Worm (Caenorhabditis elegans) whole organism, L1 larva: Measurements from ENCODE around the gene F20D12.12.
A peak's percentile ranks its signal among the peaks of the same experiment; 100 is the strongest.

Experiments
- C16A3.4 ChIP-seq: fragments of 150-350 bp; optimal IDR thresholded peaks from 2 replicates; lab custom pipeline; 2014; ENCODE audit warnings: missing biosample characterization, missing genetic modification characterization
- C34B4.2 ChIP-seq: sonication (generic microtip); optimal IDR thresholded peaks from 2 replicates; lab custom pipeline; 2017; ENCODE audit warnings: mild to moderate bottlenecking, missing genetic modification characterization, missing compliant biosample characterization
- F16B12.6 ChIP-seq: fragments of 150-350 bp; optimal IDR thresholded peaks from 2 replicates; lab custom pipeline; 2014; ENCODE audit warnings: missing biosample characterization, missing genetic modification characterization
- Y116A8C.19 ChIP-seq: sonication (generic microtip); optimal IDR thresholded peaks from 2 replicates; lab custom pipeline; 2016; ENCODE audit warnings: missing compliant biosample characterization, missing genetic modification characterization, borderline replicate concordance
- aly-2 ChIP-seq: fragments of 150-350 bp; optimal IDR thresholded peaks from 2 replicates; lab custom pipeline; 2014; ENCODE audit warnings: missing biosample characterization, missing genetic modification characterization
- ama-1 ChIP-seq: fragments of 150-350 bp; optimal IDR thresholded peaks from 2 replicates; lab custom pipeline; 2014
- blmp-1 ChIP-seq: fragments of 150-350 bp; optimal IDR thresholded peaks from 2 replicates; lab custom pipeline; 2014; ENCODE audit warnings: missing biosample characterization, missing genetic modification characterization
- ceh-63 ChIP-seq: fragments of 200-800 bp; sonication (Bioruptor generic); optimal IDR thresholded peaks from 2 replicates; lab custom pipeline; 2018; ENCODE audit warnings: mild to moderate bottlenecking, missing genetic modification characterization, missing compliant biosample characterization
- ceh-82 ChIP-seq, 3 experiments: fragments of 150-350 bp in 1 of 3; sonication (generic microtip) in 2 of 3; optimal IDR thresholded peaks; 2 replicates each; lab custom pipeline; 2014 to 2017; ENCODE audit warnings: missing biosample characterization in 3 of 3, missing genetic modification characterization in 3 of 3
- efl-3 ChIP-seq: fragments of 200-800 bp; sonication (Bioruptor generic); optimal IDR thresholded peaks from 2 replicates; lab custom pipeline; 2018; ENCODE audit warnings: mild to moderate bottlenecking, missing genetic modification characterization, missing compliant biosample characterization
- egl-13 ChIP-seq: sonication (generic microtip); optimal IDR thresholded peaks from 2 replicates; lab custom pipeline; 2016; ENCODE audit warnings: missing genotype, missing genetic modification reagents, missing genetic modification characterization, missing compliant biosample characterization
- elt-3 ChIP-seq, 6 experiments: fragments of 150-350 bp in 1 of 6; sonication (generic microtip); optimal IDR thresholded peaks; 2 replicates each; lab custom pipeline; 2017 to 2018; ENCODE audit warnings: missing biosample characterization in 6 of 6, missing genetic modification characterization in 6 of 6, inconsistent platforms in 1 of 6
- fkh-10 ChIP-seq: sonication (generic microtip); optimal IDR thresholded peaks from 2 replicates; lab custom pipeline; 2017; ENCODE audit warnings: missing biosample characterization, missing genetic modification reagents, missing genetic modification characterization
- fkh-4 ChIP-seq: sonication (generic microtip); optimal IDR thresholded peaks from 2 replicates; lab custom pipeline; 2016; ENCODE audit warnings: missing compliant biosample characterization, missing genetic modification characterization, borderline replicate concordance
- fkh-8 ChIP-seq: sonication (generic microtip); optimal IDR thresholded peaks from 2 replicates; lab custom pipeline; 2016; ENCODE audit warnings: mild to moderate bottlenecking, missing genetic modification characterization, missing compliant biosample characterization
- fos-1 ChIP-seq: fragments of 150-350 bp; optimal IDR thresholded peaks from 2 replicates; lab custom pipeline; 2014; ENCODE audit warnings: missing biosample characterization, missing genetic modification characterization
- grh-1 ChIP-seq: fragments of 200-800 bp; sonication (Bioruptor generic); IDR thresholded peaks from 2 replicates; pipeline ENCODE4 v1.3.6; 2022; ENCODE audit warnings: missing genetic modification reagents, missing genetic modification characterization, missing compliant biosample characterization
- hpl-2 ChIP-seq: fragments of 150-350 bp; optimal IDR thresholded peaks from 2 replicates; lab custom pipeline; 2014; ENCODE audit warnings: missing biosample characterization, missing genetic modification reagents, missing genetic modification characterization
- irx-1 ChIP-seq: sonication (generic microtip); optimal IDR thresholded peaks from 2 replicates; lab custom pipeline; 2016; ENCODE audit warnings: missing genetic modification characterization, missing compliant biosample characterization
- isw-1 ChIP-seq: fragments of 200-800 bp; sonication (Bioruptor generic); IDR thresholded peaks from 2 replicates; pipeline ENCODE4 v1.3.6; 2022; ENCODE audit warnings: missing genetic modification characterization, missing compliant biosample characterization
- lin-13 ChIP-seq: fragments of 150-350 bp; optimal IDR thresholded peaks from 2 replicates; lab custom pipeline; 2014; ENCODE audit warnings: missing biosample characterization, missing genetic modification reagents, missing genetic modification characterization
- lin-15B ChIP-seq: fragments of 150-350 bp; sonication (generic microtip); optimal IDR thresholded peaks from 3 replicates; lab custom pipeline; 2014; ENCODE audit warnings: missing biosample characterization, missing genetic modification characterization
- lin-35 ChIP-seq, 2 experiments: fragments of 150-350 bp; optimal IDR thresholded peaks; 2 replicates each; lab custom pipeline; 2014; ENCODE audit warnings: missing biosample characterization in 2 of 2, missing genetic modification characterization in 2 of 2, missing genetic modification reagents in 2 of 2
- lin-39 ChIP-seq: fragments of 150-350 bp; optimal IDR thresholded peaks from 2 replicates; lab custom pipeline; 2014; ENCODE audit warnings: missing biosample characterization, missing genetic modification reagents, missing genetic modification characterization
- mdl-1 ChIP-seq, 2 experiments: fragments of 150-350 bp; optimal IDR thresholded peaks; 2 replicates each; lab custom pipeline; 2014 to 2017; ENCODE audit warnings: missing biosample characterization in 2 of 2, missing genetic modification characterization in 2 of 2, inconsistent platforms in 1 of 2
- mep-1 ChIP-seq: fragments of 150-350 bp; optimal IDR thresholded peaks from 2 replicates; lab custom pipeline; 2014; ENCODE audit warnings: missing biosample characterization, missing genetic modification characterization
- nhr-11 ChIP-seq: fragments of 150-350 bp; optimal IDR thresholded peaks from 2 replicates; lab custom pipeline; 2014; ENCODE audit warnings: missing biosample characterization, missing genetic modification characterization
- nhr-12 ChIP-seq: sonication (generic microtip); optimal IDR thresholded peaks from 2 replicates; lab custom pipeline; 2017; ENCODE audit warnings: missing biosample characterization, missing genetic modification characterization
- nhr-20 ChIP-seq: sonication (generic microtip); optimal IDR thresholded peaks from 2 replicates; lab custom pipeline; 2016; ENCODE audit warnings: mild to moderate bottlenecking, missing genetic modification characterization, missing compliant biosample characterization
- nhr-28 ChIP-seq: fragments of 150-350 bp; optimal IDR thresholded peaks from 2 replicates; lab custom pipeline; 2014; ENCODE audit warnings: missing biosample characterization, missing genetic modification characterization
- nhr-47 ChIP-seq: sonication (generic microtip); optimal IDR thresholded peaks from 2 replicates; lab custom pipeline; 2016; ENCODE audit warnings: mild to moderate bottlenecking, missing genetic modification characterization, moderate library complexity, missing compliant biosample characterization
- nhr-76 ChIP-seq: sonication (generic microtip); optimal IDR thresholded peaks from 2 replicates; lab custom pipeline; 2017; ENCODE audit warnings: missing biosample characterization, missing genetic modification characterization
- nhr-84 ChIP-seq: sonication (generic microtip); optimal IDR thresholded peaks from 2 replicates; lab custom pipeline; 2017; ENCODE audit warnings: missing biosample characterization, missing genetic modification characterization
- nhr-85 ChIP-seq: sonication (generic microtip); peaks from one replicate; lab custom pipeline; 2016; ENCODE audit warnings: missing genetic modification characterization, inconsistent platforms, missing compliant biosample characterization
- nhr-90 ChIP-seq: sonication (generic microtip); optimal IDR thresholded peaks from 2 replicates; lab custom pipeline; 2016; ENCODE audit warnings: mild to moderate bottlenecking, missing genetic modification characterization, missing compliant biosample characterization; ENCODE audit not compliant: poor library complexity
- pax-3 ChIP-seq: fragments of 200-800 bp; sonication (Bioruptor generic); optimal IDR thresholded peaks from 2 replicates; lab custom pipeline; 2018; ENCODE audit warnings: mild to moderate bottlenecking, missing genetic modification characterization, moderate library complexity, missing compliant biosample characterization
- skn-1 ChIP-seq: fragments of 150-350 bp; optimal IDR thresholded peaks from 2 replicates; lab custom pipeline; 2014; ENCODE audit warnings: missing biosample characterization, missing genetic modification characterization
- snu-23 ChIP-seq: sonication (generic microtip); optimal IDR thresholded peaks from 2 replicates; lab custom pipeline; 2016; ENCODE audit warnings: missing genetic modification characterization, missing compliant biosample characterization
- sox-4 ChIP-seq: sonication (generic microtip); optimal IDR thresholded peaks from 2 replicates; lab custom pipeline; 2016; ENCODE audit warnings: missing genetic modification characterization, missing compliant biosample characterization
- sup-37 ChIP-seq: fragments of 200-800 bp; sonication (Bioruptor generic); optimal IDR thresholded peaks from 2 replicates; lab custom pipeline; 2018; ENCODE audit warnings: mild to moderate bottlenecking, missing genetic modification characterization, missing compliant biosample characterization
- swsn-7 ChIP-seq: sonication (generic microtip); optimal IDR thresholded peaks from 2 replicates; lab custom pipeline; 2016; ENCODE audit warnings: missing genetic modification characterization, missing compliant biosample characterization
- tbx-2 ChIP-seq: sonication (generic microtip); optimal IDR thresholded peaks from 2 replicates; lab custom pipeline; 2016; ENCODE audit warnings: missing genetic modification characterization, missing compliant biosample characterization
- tlp-1 ChIP-seq: fragments of 150-350 bp; optimal IDR thresholded peaks from 2 replicates; lab custom pipeline; 2014; ENCODE audit warnings: missing biosample characterization, missing genetic modification characterization
- unc-130 ChIP-seq: fragments of 150-350 bp; optimal IDR thresholded peaks from 2 replicates; lab custom pipeline; 2017; ENCODE audit warnings: missing biosample characterization, missing genetic modification characterization, inconsistent platforms
- unc-86 ChIP-seq: sonication (generic microtip); optimal IDR thresholded peaks from 2 replicates; lab custom pipeline; 2016; ENCODE audit warnings: missing genetic modification characterization, missing compliant biosample characterization
- zip-4 ChIP-seq: fragments of 200-800 bp; sonication (Bioruptor generic); optimal IDR thresholded peaks from 2 replicates; lab custom pipeline; 2018; ENCODE audit warnings: mild to moderate bottlenecking, missing genetic modification characterization, moderate library complexity, missing compliant biosample characterization
- ztf-11 ChIP-seq, 2 experiments: sonication (generic microtip); optimal IDR thresholded peaks; 2 replicates each; lab custom pipeline; 2016 to 2017; ENCODE audit warnings: missing genetic modification characterization in 2 of 2, missing biosample characterization in 1 of 2, missing compliant biosample characterization in 1 of 2
- ztf-4 ChIP-seq: fragments of 150-350 bp; optimal IDR thresholded peaks from 2 replicates; lab custom pipeline; 2014; ENCODE audit warnings: missing biosample characterization, missing genetic modification characterization

Gene F20D12.12

ce11 chrIV:7902221-7902904 is 44.9 kb upstream of the F20D12.12 start, which contains the start of gene arp-11 (continued):
- peak; percentile 74 for TF ChIP-seq fkh-8 (tag; lab: Kevin White, UChicago)
- TF ChIP-seq ztf-11 (tag; optimal IDR thresholded peaks at IDR 0.05; lab: Kevin White, UChicago) = no peak
- peak; percentile 4 to 68 (median 17) for TF ChIP-seq ceh-82 (tag; optimal IDR thresholded peaks at IDR 0.05; lab: Kevin White, UChicago)
- TF ChIP-seq nhr-90 (tag; lab: Kevin White, UChicago) = peak; percentile 75
- peak; percentile 42 for TF ChIP-seq lin-13 (GFP tag; lab: Kevin White, UChicago)
- peak; percentile 89 for TF ChIP-seq C16A3.4 (tag; lab: Kevin White, UChicago)
- peak; percentile 22 for TF ChIP-seq nhr-85 (tag; lab: Kevin White, UChicago)
- TF ChIP-seq efl-3 (GFP tag; lab: Kevin White, UChicago) = no peak
- no peak for TF ChIP-seq nhr-11
- peak; percentile 67 for TF ChIP-seq blmp-1 (tag; lab: Kevin White, UChicago)
- TF ChIP-seq zip-4 (GFP tag; lab: Kevin White, UChicago) = no peak
- TF ChIP-seq mdl-1 (tag; optimal IDR thresholded peaks at IDR 0.05; lab: Kevin White, UChicago) = peak in 1 of 2 experiments; percentile 71
- peak; percentile 50 for TF ChIP-seq ztf-4 (tag; lab: Kevin White, UChicago)
- TF ChIP-seq fos-1 (tag; lab: Kevin White, UChicago) = peak; percentile 21
- peak; percentile 77 for TF ChIP-seq unc-130 (tag; lab: Kevin White, UChicago)
- TF ChIP-seq snu-23 (GFP tag; lab: Kevin White, UChicago) = peak; percentile 87
- peak; percentile 5 for TF ChIP-seq lin-15B (tag; lab: Kevin White, UChicago)
- TF ChIP-seq F16B12.6 (tag; lab: Kevin White, UChicago) = peak; percentile 94
- peak; percentile 72 for TF ChIP-seq swsn-7
- peak; percentile 64 for TF ChIP-seq tbx-2 (tag; lab: Kevin White, UChicago)
- peak; percentile 18 for TF ChIP-seq ama-1 (lab: Kevin White, UChicago)

- TF ChIP-seq mep-1 (tag; lab: Kevin White, UChicago) = peak; percentile 38
- TF ChIP-seq efl-3 (GFP tag; lab: Kevin White, UChicago) = no peak
- no peak for TF ChIP-seq unc-86 (tag; lab: Kevin White, UChicago)
- TF ChIP-seq ceh-63 (GFP tag; lab: Kevin White, UChicago) = no peak
- no peak for TF ChIP-seq nhr-47 (tag; lab: Kevin White, UChicago)
- no peak for TF ChIP-seq irx-1
- TF ChIP-seq zip-4 (GFP tag; lab: Kevin White, UChicago) = no peak
- TF ChIP-seq snu-23 (GFP tag; lab: Kevin White, UChicago) = peak; percentile 47
- TF ChIP-seq aly-2 (tag; lab: Kevin White, UChicago) = no peak
- no peak for TF ChIP-seq grh-1
- no peak for TF ChIP-seq Y116A8C.19
- no peak for TF ChIP-seq blmp-1 (tag; lab: Kevin White, UChicago)
- TF ChIP-seq tlp-1 = no peak
- no peak for TF ChIP-seq C16A3.4 (tag; lab: Kevin White, UChicago)
- TF ChIP-seq pax-3 = no peak
- TF ChIP-seq unc-130 (tag; lab: Kevin White, UChicago) = no peak
- TF ChIP-seq lin-35 (GFP tag; optimal IDR thresholded peaks at IDR 0.05; lab: Kevin White, UChicago) = peak in 1 of 2 experiments; percentile 29
- TF ChIP-seq fkh-4 (tag; lab: Kevin White, UChicago) = no peak
- no peak for TF ChIP-seq nhr-90 (tag; lab: Kevin White, UChicago)
- no peak for TF ChIP-seq skn-1 (tag; lab: Kevin White, UChicago)
- TF ChIP-seq C34B4.2 (tag; lab: Kevin White, UChicago) = no peak
- no peak for TF ChIP-seq egl-13 (tag; lab: Kevin White, UChicago)
- no peak for TF ChIP-seq hpl-2
- no peak for TF ChIP-seq fos-1 (tag; lab: Kevin White, UChicago)
- no peak for TF ChIP-seq elt-3 (tag; optimal IDR thresholded peaks at IDR 0.05; lab: Kevin White, UChicago)
- TF ChIP-seq fkh-10 (GFP tag; lab: Kevin White, UChicago) = peak; percentile 2
- no peak for TF ChIP-seq ama-1 (lab: Kevin White, UChicago)
- TF ChIP-seq nhr-11 = no peak
- no peak for TF ChIP-seq nhr-84 (tag; lab: Kevin White, UChicago)
- no peak for TF ChIP-seq sup-37
- no peak for TF ChIP-seq nhr-12 (tag; lab: Kevin White, UChicago)
- TF ChIP-seq lin-39 (tag; lab: Kevin White, UChicago) = no peak
- peak; percentile 17 for TF ChIP-seq nhr-20
- peak; percentile 18; the same call in 1 of the 2 replicates for TF ChIP-seq isw-1
- no peak for TF ChIP-seq sox-4
- TF ChIP-seq lin-15B (tag; lab: Kevin White, UChicago) = no peak
- TF ChIP-seq nhr-28 (tag; lab: Kevin White, UChicago) = no peak
- no peak for TF ChIP-seq nhr-76 (tag; lab: Kevin White, UChicago)
- peak; percentile 6 for TF ChIP-seq tbx-2 (tag; lab: Kevin White, UChicago)
- TF ChIP-seq mdl-1 (tag; optimal IDR thresholded peaks at IDR 0.05; lab: Kevin White, UChicago) = peak in 1 of 2 experiments; percentile 21
Measured at ce11 chrIV:7903359-7903758, 43.9 kb upstream of the F20D12.12 start, which contains the start of gene C49H3.6. TSS of gene C49H3.6 (plus strand) at chrIV:7903738.
